Worm (Caenorhabditis elegans) whole organism, L4 larva: ENCODE results near the gene pkc-3.
"Not testable (repeated sequence)": the region's sequence is repeated elsewhere in the genome, so short reads cannot be mapped to it uniquely, and the experiment has no call there.

Experiments used
- T26A8.4 ChIP-seq: fragments of 200-800 bp; sonication (Bioruptor generic); IDR thresholded peaks from 2 replicates; pipeline ENCODE4 v1.3.6; 2022; ENCODE audit warnings: missing genetic modification characterization, missing compliant biosample characterization
- ZK546.5 ChIP-seq, 2 experiments: sonication (generic microtip); optimal IDR thresholded peaks; 2 replicates each; lab custom pipeline; 2017; ENCODE audit warnings: missing biosample characterization in 2 of 2, missing genetic modification characterization in 2 of 2
- ces-1 ChIP-seq: fragments of 150-350 bp; sonication (generic microtip); optimal IDR thresholded peaks from 4 replicates; lab custom pipeline; 2014; ENCODE audit warnings: missing biosample characterization, missing genetic modification reagents, missing genetic modification characterization
- jun-1 ChIP-seq: fragments of 150-350 bp; optimal IDR thresholded peaks from 2 replicates; lab custom pipeline; 2014; ENCODE audit warnings: missing biosample characterization, missing genetic modification reagents, missing genetic modification characterization
- lin-13 ChIP-seq: fragments of 150-350 bp; optimal IDR thresholded peaks from 2 replicates; lab custom pipeline; 2014; ENCODE audit warnings: missing biosample characterization, missing genetic modification reagents, missing genetic modification characterization
- nhr-76 ChIP-seq: fragments of 150-350 bp; optimal IDR thresholded peaks from 2 replicates; lab custom pipeline; 2014; ENCODE audit warnings: missing biosample characterization, missing genetic modification characterization
- unc-130 ChIP-seq: sonication (generic microtip); optimal IDR thresholded peaks from 2 replicates; lab custom pipeline; 2016; ENCODE audit warnings: missing genetic modification reagents, missing genetic modification characterization, missing compliant biosample characterization
- unc-39 ChIP-seq: sonication (generic microtip); optimal IDR thresholded peaks from 2 replicates; lab custom pipeline; 2017; ENCODE audit warnings: missing biosample characterization, missing genetic modification characterization
- unc-62 ChIP-seq, 3 experiments: fragments of 150-350 bp in 1 of 3; sonication (generic microtip); optimal IDR thresholded peaks in 2 of 3; peaks in 1 of 3; 1 replicate in 1 of 3; 2 replicates in 2 of 3; lab custom pipeline; 2014 to 2017; ENCODE audit warnings: missing biosample characterization in 3 of 3, missing genetic modification characterization in 3 of 3, missing genetic modification reagents in 3 of 3, missing genotype in 1 of 3

- not testable (repeated sequence) for TF ChIP-seq unc-62 (GFP tag; optimal IDR thresholded peaks at IDR 0.05 in 1 of 2; lab: Kevin White, UChicago); unc-62 (tag; optimal IDR thresholded peaks at IDR 0.05; lab: Kevin White, UChicago); lin-13 (GFP tag; lab: Kevin White, UChicago); unc-39 (tag; lab: Kevin White, UChicago); ces-1 (GFP tag; lab: Kevin White, UChicago); jun-1 (tag; lab: Kevin White, UChicago); nhr-76 (tag; lab: Kevin White, UChicago); unc-130; ZK546.5 (tag; optimal IDR thresholded peaks at IDR 0.05; lab: Kevin White, UChicago)
- peak; percentile 81 for TF ChIP-seq T26A8.4 (GFP tag; lab: Robert Waterston, UW)
Observed at ce11 chrII:5350357-5350756, 29.5 kb upstream of the pkc-3 start, which contains the start of gene F09E5.8.
